Worm (Caenorhabditis elegans): Measurements from ENCODE around the gene serp-1.1.

serp-1.1 gene

ce11 chrX:15849397-15849935 is 8.1 kb downstream of the serp-1.1 start, which contains the start of gene acl-1 (continued):
- TF ChIP-seq fkh-3 (tag; optimal IDR thresholded peaks at IDR 0.05): no peak
- peak; percentile 21 for TF ChIP-seq madf-10 (tag; optimal IDR thresholded peaks at IDR 0.05)
- TF ChIP-seq cebp-2 (GFP tag; IDR thresholded peaks at IDR 0.05): no peak
- peak; percentile 97 for TF ChIP-seq attf-3 (GFP tag; conservative IDR thresholded peaks at IDR 0.05)
- TF ChIP-seq tlf-1 (GFP tag; optimal IDR thresholded peaks at IDR 0.05): no peak
- peak in 1 of 2 experiments; percentile 76 for TF ChIP-seq let-607 (tag; optimal IDR thresholded peaks at IDR 0.05)
- TF ChIP-seq lag-1 (GFP tag; IDR thresholded peaks at IDR 0.05): no peak
- no peak for TF ChIP-seq cebp-1 (GFP tag; IDR thresholded peaks at IDR 0.05)
- TF ChIP-seq cebp-1 (tag; optimal IDR thresholded peaks at IDR 0.05): peak; percentile 55
- TF ChIP-seq unc-62 (GFP tag; optimal IDR thresholded peaks at IDR 0.05): no peak
- no peak for TF ChIP-seq nhr-27 (tag; optimal IDR thresholded peaks at IDR 0.05)
- peak; percentile 45 for TF ChIP-seq ceh-27 (GFP tag; optimal IDR thresholded peaks at IDR 0.05)
- no peak for TF ChIP-seq F23B12.7 (tag; optimal IDR thresholded peaks at IDR 0.05; ENCODE audit: insufficient read depth)
- TF ChIP-seq nfyb-1 (GFP tag; IDR thresholded peaks at IDR 0.05): no peak
- TF ChIP-seq B0336.3 (GFP tag; IDR thresholded peaks at IDR 0.05): 0 out of 2 replicates have a peak, but pooled peaks have one; percentile 29
- TF ChIP-seq bed-2 (GFP tag; IDR thresholded peaks at IDR 0.05): no peak
- peak; percentile 42; the same call in 1 of the 2 replicates for TF ChIP-seq mcd-1 (GFP tag; IDR thresholded peaks at IDR 0.05)
- TF ChIP-seq him-1 (tag; optimal IDR thresholded peaks at IDR 0.05): no peak
- no peak for TF ChIP-seq ets-4 (GFP tag; optimal IDR thresholded peaks at IDR 0.05)
- peak; percentile 29; the same call in 1 of the 2 replicates for TF ChIP-seq rcor-1 (GFP tag; IDR thresholded peaks at IDR 0.05)
- TF ChIP-seq K12H6.12 (tag; optimal IDR thresholded peaks at IDR 0.05): peak; percentile 82
- TF ChIP-seq ztf-26 (tag; optimal IDR thresholded peaks at IDR 0.05): no peak

- TF ChIP-seq hmg-20 (GFP tag; IDR thresholded peaks at IDR 0.05) (no peak), snpc-1.1 (tag; optimal IDR thresholded peaks at IDR 0.05; ENCODE audit: insufficient read depth) (peak; percentile 21), hmg-1.2 (GFP tag; IDR thresholded peaks at IDR 0.05) (peak; percentile 45; the same call in 1 of the 2 replicates), madf-10 (tag; optimal IDR thresholded peaks at IDR 0.05) (no peak), zfh-2 (GFP tag; conservative IDR thresholded peaks at IDR 0.05) (peak; percentile 66; the same call in 1 of the 2 replicates), snpc-4 (GFP tag; optimal IDR thresholded peaks at IDR 0.05) (peak; percentile 45), snpc-4 (tag; optimal IDR thresholded peaks at IDR 0.05) (peak in 2 of 4 experiments; percentile 87 to 90)
These were observed 9.6 kb downstream of the serp-1.1 start for ce11 chrX:15851013-15851412.

DNA sequence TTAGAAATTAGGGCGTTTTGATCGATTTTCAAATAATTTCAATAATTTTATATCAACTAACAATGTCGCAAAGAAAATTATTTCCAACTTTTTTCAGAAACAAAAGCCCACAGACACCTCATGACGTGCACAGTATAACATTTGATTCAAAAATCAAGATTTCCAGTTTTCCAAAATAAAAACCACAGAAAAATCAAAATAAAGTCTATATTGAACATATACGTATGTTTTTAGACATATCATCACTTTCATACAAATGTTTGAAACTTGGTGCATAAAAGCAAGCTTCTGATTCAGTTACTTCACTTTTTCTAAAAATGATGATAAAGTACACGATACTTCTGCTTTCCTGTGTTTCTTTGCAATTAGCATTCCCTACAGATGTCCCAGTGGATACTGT is 15.5 kb downstream of the serp-1.1 start, which contains the start of gene F53H4.2:
F53H4.2 (plus strand) TSS at position 301 of the 400 bp plus-strand sequence.
- TF ChIP-seq pha-4 (tag; optimal IDR thresholded peaks at IDR 0.05) (no peak), rcor-1 (GFP tag; IDR thresholded peaks at IDR 0.05) (no peak), mcd-1 (GFP tag; IDR thresholded peaks at IDR 0.05) (no peak), hlh-26 (GFP tag; conservative IDR thresholded peaks at IDR 0.05) (no peak)

DNA sequence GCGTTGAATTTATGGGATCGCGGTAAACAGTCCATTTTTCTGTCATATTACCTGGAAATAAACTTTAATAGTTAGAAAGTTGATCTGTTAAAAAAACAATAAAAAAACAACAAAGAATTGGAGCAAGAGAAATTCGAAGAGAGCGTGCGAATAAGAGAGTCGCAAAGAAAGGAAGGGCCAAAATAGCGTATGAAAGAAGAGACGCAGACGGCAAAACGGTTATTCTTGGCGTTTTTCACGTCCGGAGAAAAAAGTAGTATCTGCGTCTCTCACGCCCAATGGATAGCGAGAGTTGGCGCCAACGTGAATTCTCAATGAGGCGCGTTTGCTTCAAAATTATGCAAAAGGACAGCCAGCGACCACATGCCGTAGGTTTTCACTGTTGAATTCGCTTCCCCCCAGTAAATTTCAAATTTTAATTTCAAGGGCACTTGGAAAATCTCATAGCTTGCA is 19.2 kb downstream of the serp-1.1 start, which contains the start of gene F53H4.6:
F53H4.6 (minus strand) TSS at position 51 of the 453 bp plus-strand sequence.
- TF ChIP-seq attf-3 (GFP tag; conservative IDR thresholded peaks at IDR 0.05): peak; percentile 54; the same call in 1 of the 2 replicates
- no peak for TF ChIP-seq B0035.1 (tag; optimal IDR thresholded peaks at IDR 0.05)
- TF ChIP-seq nhr-90 (tag; optimal IDR thresholded peaks at IDR 0.05): no peak
- no peak for TF ChIP-seq ztf-22 (GFP tag; optimal IDR thresholded peaks at IDR 0.05)
- no peak for TF ChIP-seq rec-8 (tag; optimal IDR thresholded peaks at IDR 0.05)
- no peak for TF ChIP-seq K11D2.4 (GFP tag; IDR thresholded peaks at IDR 0.05)
- no peak for TF ChIP-seq madf-6 (GFP tag; IDR thresholded peaks at IDR 0.05)
- no peak for TF ChIP-seq Y56A3A.18 (GFP tag; IDR thresholded peaks at IDR 0.05)
- no peak for TF ChIP-seq fkh-3 (tag; optimal IDR thresholded peaks at IDR 0.05)
- TF ChIP-seq aptf-2 (GFP tag; conservative IDR thresholded peaks at IDR 0.05): no peak
- TF ChIP-seq nhr-80 (tag; optimal IDR thresholded peaks at IDR 0.05): no peak
- TF ChIP-seq ceh-40 (GFP tag; IDR thresholded peaks at IDR 0.05): no peak
- TF ChIP-seq F23B12.7 (tag; optimal IDR thresholded peaks at IDR 0.05; ENCODE audit: insufficient read depth): no peak
- no peak for TF ChIP-seq Y67H2A.10 (GFP tag; conservative IDR thresholded peaks at IDR 0.05)
- peak; percentile 21 for TF ChIP-seq ztf-18 (tag; optimal IDR thresholded peaks at IDR 0.05)
- 0 out of 2 replicates have a peak, but pooled peaks have one; percentile 10 for TF ChIP-seq pbrm-1 (GFP tag; IDR thresholded peaks at IDR 0.05)

Data from whole organism, young adult.